Worm (Caenorhabditis elegans): ENCODE results near the gene srg-15.
A peak's percentile ranks its signal among the peaks of the same experiment; 100 is the strongest.

The srg-15 gene

ce11 chrII:8740326-8740949, 30.2 kb upstream of the srg-15 start (continued):
- TF ChIP-seq lin-1 (GFP tag; IDR thresholded peaks at IDR 0.05) (peak; percentile 87), zip-11 (GFP tag; IDR thresholded peaks at IDR 0.05) (no peak), tag-97 (GFP tag; IDR thresholded peaks at IDR 0.05) (no peak), daf-8 (GFP tag; IDR thresholded peaks at IDR 0.05) (no peak), rbr-2 (tag; optimal IDR thresholded peaks at IDR 0.05) (no peak), mep-1 (tag; optimal IDR thresholded peaks at IDR 0.05) (no peak), nhr-77 (tag; optimal IDR thresholded peaks at IDR 0.05) (peak; percentile 71)

- TF ChIP-seq zfp-3 (GFP tag; conservative IDR thresholded peaks at IDR 0.05) (no peak), nhr-111 (GFP tag; optimal IDR thresholded peaks at IDR 0.05) (no peak), ztf-7 (tag; optimal IDR thresholded peaks at IDR 0.05) (no peak), ceh-20 (GFP tag; IDR thresholded peaks at IDR 0.05) (no peak), mdl-1 (tag; optimal IDR thresholded peaks at IDR 0.05) (peak in 1 of 2 experiments; percentile 34), ztf-11 (tag; optimal IDR thresholded peaks at IDR 0.05) (no peak), nhr-102 (tag; optimal IDR thresholded peaks at IDR 0.05) (peak; percentile 22), egl-43 (GFP tag; IDR thresholded peaks at IDR 0.05) (no peak), egl-27 (tag; optimal IDR thresholded peaks at IDR 0.05) (no peak), R02D3.7 (tag; optimal IDR thresholded peaks at IDR 0.05) (no peak), nhr-10 (tag; optimal IDR thresholded peaks at IDR 0.05) (peak; percentile 23), lir-3 (tag; optimal IDR thresholded peaks at IDR 0.05) (no peak), nhr-77 (tag; optimal IDR thresholded peaks at IDR 0.05) (peak; percentile 82), daf-16 (GFP tag; optimal IDR thresholded peaks at IDR 0.05) (no peak), daf-16 (tag; optimal IDR thresholded peaks at IDR 0.05) (peak; percentile 99), lin-29 (GFP tag; IDR thresholded peaks at IDR 0.05) (no peak), lin-13 (GFP tag; optimal IDR thresholded peaks at IDR 0.05) (no peak), zip-11 (GFP tag; IDR thresholded peaks at IDR 0.05) (no peak), pqm-1 (tag; optimal IDR thresholded peaks at IDR 0.05) (peak; percentile 25), nhr-48 (tag; optimal IDR thresholded peaks at IDR 0.05) (peak; percentile 64), fos-1 (tag; optimal IDR thresholded peaks at IDR 0.05) (no peak), unc-130 (GFP tag; optimal IDR thresholded peaks at IDR 0.05) (no peak), daf-8 (GFP tag; IDR thresholded peaks at IDR 0.05) (no peak), dmd-6 (GFP tag; IDR thresholded peaks at IDR 0.05) (peak; percentile 57), mep-1 (tag; optimal IDR thresholded peaks at IDR 0.05) (no peak), cey-2 (tag; optimal IDR thresholded peaks at IDR 0.05; ENCODE audit: borderline replicate concordance, insufficient read depth) (no peak), dve-1 (tag; optimal IDR thresholded peaks at IDR 0.05; ENCODE audit: insufficient read depth) (peak; percentile 92), nhr-11 (tag; optimal IDR thresholded peaks at IDR 0.05) (no peak), ceh-62 (tag; optimal IDR thresholded peaks at IDR 0.05) (no peak), duxl-1 (tag; optimal IDR thresholded peaks at IDR 0.05; ENCODE audit: poor library complexity) (no peak), php-3 (GFP tag; IDR thresholded peaks at IDR 0.05) (peak; percentile 98), hlh-11 (tag; optimal IDR thresholded peaks at IDR 0.05) (peak; percentile 53), arid-1 (GFP tag; conservative IDR thresholded peaks at IDR 0.05) (no peak), spr-1 (tag; optimal IDR thresholded peaks at IDR 0.05) (no peak), rbr-2 (tag; optimal IDR thresholded peaks at IDR 0.05) (no peak), mxl-2 (GFP tag; conservative IDR thresholded peaks at IDR 0.05) (no peak), daf-19 (GFP tag; conservative IDR thresholded peaks at IDR 0.05) (no peak), madf-9 (GFP tag; conservative IDR thresholded peaks at IDR 0.05) (no peak), hlh-30 (tag; optimal IDR thresholded peaks at IDR 0.05; ENCODE audit: insufficient read depth) (peak; percentile 11), dmd-9 (GFP tag; IDR thresholded peaks at IDR 0.05) (no peak), lsy-2 (tag; optimal IDR thresholded peaks at IDR 0.05) (no peak), nhr-28 (tag; optimal IDR thresholded peaks at IDR 0.05) (peak; percentile 66)
Measured at ce11 chrII:8738955-8739354, 28.7 kb upstream of the srg-15 start.

Data from whole organism, L4 larva.